Worm (Caenorhabditis elegans) whole organism, L3 larva: ENCODE results near the gene W08G11.5.

Experiments
- R02D3.7 ChIP-seq: fragments of 150-350 bp; optimal IDR thresholded peaks from 2 replicates; lab custom pipeline; 2014; ENCODE audit warnings: missing biosample characterization, missing genetic modification characterization
- aly-2 ChIP-seq: fragments of 150-350 bp; optimal IDR thresholded peaks from 2 replicates; lab custom pipeline; 2014; ENCODE audit warnings: missing biosample characterization, missing genetic modification characterization
- ceh-82 ChIP-seq: fragments of 150-350 bp; optimal IDR thresholded peaks from 2 replicates; lab custom pipeline; 2014; ENCODE audit warnings: missing biosample characterization, missing genetic modification characterization
- egl-27 ChIP-seq: sonication (generic microtip); optimal IDR thresholded peaks from 4 replicates; lab custom pipeline; 2017; ENCODE audit warnings: missing biosample characterization, missing genetic modification reagents, missing genetic modification characterization
- lin-15B ChIP-seq: fragments of 150-350 bp; optimal IDR thresholded peaks from 2 replicates; lab custom pipeline; 2014; ENCODE audit warnings: missing biosample characterization, missing genetic modification characterization
- lin-39 ChIP-seq: fragments of 150-350 bp; optimal IDR thresholded peaks from 2 replicates; lab custom pipeline; 2018; ENCODE audit warnings: missing biosample characterization, missing genetic modification reagents, missing genetic modification characterization
- nhr-12 ChIP-seq: fragments of 150-350 bp; optimal IDR thresholded peaks from 2 replicates; lab custom pipeline; 2014; ENCODE audit warnings: missing biosample characterization, missing genetic modification characterization
- nhr-76 ChIP-seq: fragments of 150-350 bp; sonication (generic microtip); optimal IDR thresholded peaks from 5 replicates; lab custom pipeline; 2014; ENCODE audit warnings: missing biosample characterization, missing genetic modification characterization
- pha-4 ChIP-seq: fragments of 150-350 bp; optimal IDR thresholded peaks from 2 replicates; lab custom pipeline; 2014; ENCODE audit warnings: missing biosample characterization, missing genetic modification reagents, missing genetic modification characterization
- skn-1 ChIP-seq: fragments of 150-350 bp; optimal IDR thresholded peaks from 2 replicates; lab custom pipeline; 2014; ENCODE audit warnings: missing biosample characterization, missing genetic modification characterization
- snpc-4 ChIP-seq: fragments of 150-350 bp; optimal IDR thresholded peaks from 2 replicates; lab custom pipeline; 2014; ENCODE audit warnings: missing biosample characterization, missing genetic modification characterization
- tbx-2 ChIP-seq: sonication (generic microtip); optimal IDR thresholded peaks from 2 replicates; lab custom pipeline; 2016; ENCODE audit warnings: mild to moderate bottlenecking, missing genetic modification characterization, missing compliant biosample characterization
- zag-1 ChIP-seq: fragments of 150-350 bp; optimal IDR thresholded peaks from 2 replicates; lab custom pipeline; 2014; ENCODE audit warnings: missing biosample characterization, missing genetic modification characterization

ce11 chrV:16333412-16333811 is 12.9 kb downstream of the W08G11.5 start, which contains the start of gene srh-167:
- TF ChIP-seq nhr-12 (tag; lab: Kevin White, UChicago), result no peak
- no peak for TF ChIP-seq zag-1 (tag; lab: Kevin White, UChicago)
- TF ChIP-seq lin-39 (tag; lab: Kevin White, UChicago), result no peak
- no peak for TF ChIP-seq R02D3.7
- TF ChIP-seq tbx-2 (tag; lab: Kevin White, UChicago), result no peak
- no peak for TF ChIP-seq aly-2 (tag; lab: Kevin White, UChicago)
- no peak for TF ChIP-seq ceh-82
- no peak for TF ChIP-seq lin-15B (tag; lab: Kevin White, UChicago)
- TF ChIP-seq skn-1 (tag; lab: Kevin White, UChicago), result no peak
- TF ChIP-seq pha-4, result no peak
- no peak for TF ChIP-seq egl-27 (tag; lab: Kevin White, UChicago)
- TF ChIP-seq nhr-76 (tag; lab: Kevin White, UChicago), result no peak
- no peak for TF ChIP-seq snpc-4
